Worm (Caenorhabditis elegans) whole organism, midembryonic: ENCODE results near the gene F32D8.4.

Source experiments
- T22C8.4 ChIP-seq: fragments of 200-800 bp; sonication (Bioruptor generic); IDR thresholded peaks from 2 replicates; pipeline ENCODE4 v1.3.6; 2022; ENCODE audit warnings: missing genetic modification characterization, missing compliant biosample characterization
- cog-1 ChIP-seq: sonication (generic microtip); optimal IDR thresholded peaks from 2 replicates; lab custom pipeline; 2016; ENCODE audit warnings: missing genetic modification characterization, missing compliant biosample characterization
- flt-1 ChIP-seq: fragments of 200-800 bp; sonication (Bioruptor generic); IDR thresholded peaks from 2 replicates; pipeline ENCODE4 v1.3.6; 2022; ENCODE audit warnings: missing genetic modification characterization, missing compliant biosample characterization
- klf-2 ChIP-seq: fragments of 200-800 bp; sonication (Bioruptor generic); conservative IDR thresholded peaks from 2 replicates; pipeline ENCODE4 v1.3.6; 2022; ENCODE audit warnings: missing genetic modification reagents, missing genetic modification characterization, missing compliant biosample characterization
- med-1 ChIP-seq: sonication (generic microtip); optimal IDR thresholded peaks from 2 replicates; lab custom pipeline; 2017; ENCODE audit warnings: missing genetic modification characterization, mild to moderate bottlenecking, missing compliant biosample characterization, antibody characterized with exemption, missing genetic modification reagents; ENCODE audit not compliant: insufficient read depth
- ref-1 ChIP-seq: fragments of 200-800 bp; sonication (Bioruptor generic); conservative IDR thresholded peaks from 2 replicates; pipeline ENCODE4 v1.3.6; 2022; ENCODE audit warnings: missing genetic modification reagents, missing genetic modification characterization, missing compliant biosample characterization
- tab-1 ChIP-seq: fragments of 200-800 bp; sonication (Bioruptor generic); IDR thresholded peaks from 2 replicates; pipeline ENCODE4 v1.3.6; 2022; ENCODE audit warnings: missing genetic modification characterization, missing compliant biosample characterization
- ztf-23 ChIP-seq: fragments of 200-800 bp; sonication (Bioruptor generic); IDR thresholded peaks from 2 replicates; pipeline ENCODE4 v1.3.6; 2022; ENCODE audit warnings: missing genetic modification reagents, missing genetic modification characterization, missing compliant biosample characterization
- ztf-29 ChIP-seq: fragments of 200-800 bp; sonication (Bioruptor generic); IDR thresholded peaks from 2 replicates; pipeline ENCODE4 v1.3.6; 2022; ENCODE audit warnings: missing genetic modification reagents, missing genetic modification characterization, missing compliant biosample characterization

F32D8.4 gene

ce11 chrV:10877808-10878600 lies 15.4 kb downstream of the F32D8.4 start:
- TF ChIP-seq flt-1 (GFP tag; lab: Robert Waterston, UW) (no peak), T22C8.4 (GFP tag; lab: Robert Waterston, UW) (no peak), ref-1 (GFP tag; lab: Robert Waterston, UW) (no peak), ztf-23 (GFP tag; lab: Robert Waterston, UW) (no peak), med-1 (GFP tag; lab: Kevin White, UChicago) (no peak)

ce11 chrV:10876512-10876911 lies 16.8 kb downstream of the F32D8.4 start:
- TF ChIP-seq tab-1 (GFP tag; lab: Robert Waterston, UW) = no peak
- no peak for TF ChIP-seq ztf-23 (GFP tag; lab: Robert Waterston, UW)
- TF ChIP-seq T22C8.4 (GFP tag; lab: Robert Waterston, UW) = no peak
- no peak for TF ChIP-seq cog-1 (tag; lab: Kevin White, UChicago)
- TF ChIP-seq ref-1 (GFP tag; lab: Robert Waterston, UW) = no peak
- TF ChIP-seq klf-2 (GFP tag; lab: Robert Waterston, UW) = no peak
- no peak for TF ChIP-seq ztf-29 (GFP tag; lab: Robert Waterston, UW)
- TF ChIP-seq flt-1 (GFP tag; lab: Robert Waterston, UW) = no peak
- no peak for TF ChIP-seq med-1 (GFP tag; lab: Kevin White, UChicago)

ce11 chrV:10874938-10875599 lies 18.3 kb downstream of the F32D8.4 start:
- no peak for TF ChIP-seq T22C8.4 (GFP tag; lab: Robert Waterston, UW)
- TF ChIP-seq ztf-29 (GFP tag; lab: Robert Waterston, UW) = no peak
- TF ChIP-seq ref-1 (GFP tag; lab: Robert Waterston, UW) = no peak
- no peak for TF ChIP-seq klf-2 (GFP tag; lab: Robert Waterston, UW)
- TF ChIP-seq flt-1 (GFP tag; lab: Robert Waterston, UW) = no peak
- TF ChIP-seq ztf-23 (GFP tag; lab: Robert Waterston, UW) = no peak
- no peak for TF ChIP-seq tab-1 (GFP tag; lab: Robert Waterston, UW)
- TF ChIP-seq cog-1 (tag; lab: Kevin White, UChicago) = no peak
- TF ChIP-seq med-1 (GFP tag; lab: Kevin White, UChicago) = no peak

ce11 chrV:10873190-10873589 lies 20.2 kb downstream of the F32D8.4 start:
- TF ChIP-seq cog-1 (tag; lab: Kevin White, UChicago) (no peak), klf-2 (GFP tag; lab: Robert Waterston, UW) (no peak), med-1 (GFP tag; lab: Kevin White, UChicago) (no peak), ztf-23 (GFP tag; lab: Robert Waterston, UW) (no peak), ztf-29 (GFP tag; lab: Robert Waterston, UW) (no peak), ref-1 (GFP tag; lab: Robert Waterston, UW) (no peak), tab-1 (GFP tag; lab: Robert Waterston, UW) (no peak), T22C8.4 (GFP tag; lab: Robert Waterston, UW) (no peak), flt-1 (GFP tag; lab: Robert Waterston, UW) (no peak)

- no peak for TF ChIP-seq med-1 (GFP tag; lab: Kevin White, UChicago)
Observed at ce11 chrV:10871457-10871861, 21.9 kb downstream of the F32D8.4 start.

ce11 chrV:10870050-10870449 lies 23.3 kb downstream of the F32D8.4 start:
- TF ChIP-seq ztf-23 (GFP tag; lab: Robert Waterston, UW) (no peak), T22C8.4 (GFP tag; lab: Robert Waterston, UW) (no peak)

- TF ChIP-seq T22C8.4 (GFP tag; lab: Robert Waterston, UW) = no peak
- no peak for TF ChIP-seq ztf-29 (GFP tag; lab: Robert Waterston, UW)
- TF ChIP-seq cog-1 (tag; lab: Kevin White, UChicago) = no peak
- TF ChIP-seq tab-1 (GFP tag; lab: Robert Waterston, UW) = no peak
Observed at ce11 chrV:10867586-10867985, 25.8 kb downstream of the F32D8.4 start.

ce11 chrV:10866340-10866739 lies 27.0 kb downstream of the F32D8.4 start:
- TF ChIP-seq flt-1 (GFP tag; lab: Robert Waterston, UW) = peak; percentile 23; the same call in 1 of the 2 replicates

ce11 chrV:10865599-10865998 lies 27.8 kb downstream of the F32D8.4 start, which contains the start of gene saeg-1:
Gene saeg-1 (minus strand): TSS chrV:10865699.
- TF ChIP-seq ref-1 (GFP tag; lab: Robert Waterston, UW) = no peak
- no peak for TF ChIP-seq klf-2 (GFP tag; lab: Robert Waterston, UW)
- no peak for TF ChIP-seq flt-1 (GFP tag; lab: Robert Waterston, UW)
- TF ChIP-seq med-1 (GFP tag; lab: Kevin White, UChicago) = no peak
- TF ChIP-seq ztf-29 (GFP tag; lab: Robert Waterston, UW) = no peak
- TF ChIP-seq tab-1 (GFP tag; lab: Robert Waterston, UW) = no peak
- TF ChIP-seq ztf-23 (GFP tag; lab: Robert Waterston, UW) = no peak
